Worm (Caenorhabditis elegans) whole organism, L2 larva: ENCODE data around the gene C45G9.15.

Experiments used
- C34F6.9 ChIP-seq: fragments of 150-350 bp; optimal IDR thresholded peaks from 2 replicates; lab custom pipeline; 2014; ENCODE audit warnings: missing biosample characterization, missing genetic modification characterization
- F13H6.1 ChIP-seq: sonication (generic microtip); optimal IDR thresholded peaks from 2 replicates; lab custom pipeline; 2016; ENCODE audit warnings: missing genetic modification characterization, missing compliant biosample characterization
- R02D3.7 ChIP-seq: fragments of 150-350 bp; optimal IDR thresholded peaks from 2 replicates; lab custom pipeline; 2014; ENCODE audit warnings: missing biosample characterization, missing genetic modification characterization
- Y55F3AM.14 ChIP-seq: fragments of 200-800 bp; sonication (Bioruptor generic); optimal IDR thresholded peaks from 2 replicates; lab custom pipeline; 2018; ENCODE audit warnings: mild to moderate bottlenecking, missing genetic modification characterization, missing compliant biosample characterization
- ZK546.5 ChIP-seq: sonication (generic microtip); optimal IDR thresholded peaks from 2 replicates; lab custom pipeline; 2017; ENCODE audit warnings: missing biosample characterization, missing genetic modification characterization
- alr-1 ChIP-seq: fragments of 150-350 bp; optimal IDR thresholded peaks from 2 replicates; lab custom pipeline; 2014; ENCODE audit warnings: missing biosample characterization, missing genetic modification characterization
- aly-2 ChIP-seq: fragments of 150-350 bp; optimal IDR thresholded peaks from 2 replicates; lab custom pipeline; 2014; ENCODE audit warnings: missing biosample characterization, missing genetic modification characterization
- ama-1 ChIP-seq: fragments of 150-350 bp; optimal IDR thresholded peaks from 2 replicates; lab custom pipeline; 2018; ENCODE audit warnings: inconsistent platforms
- blmp-1 ChIP-seq: sonication (generic microtip); optimal IDR thresholded peaks from 2 replicates; lab custom pipeline; 2017; ENCODE audit warnings: missing genetic modification characterization, mild to moderate bottlenecking, missing compliant biosample characterization, antibody characterized with exemption, moderate library complexity; ENCODE audit not compliant: insufficient read depth
- ceh-16 ChIP-seq: fragments of 150-350 bp; optimal IDR thresholded peaks from 2 replicates; lab custom pipeline; 2014; ENCODE audit warnings: missing biosample characterization, missing genetic modification characterization
- ceh-82 ChIP-seq: fragments of 150-350 bp; optimal IDR thresholded peaks from 2 replicates; lab custom pipeline; 2014; ENCODE audit warnings: missing biosample characterization, missing genetic modification characterization
- crh-2 ChIP-seq: sonication (generic microtip); optimal IDR thresholded peaks from 2 replicates; lab custom pipeline; 2017; ENCODE audit warnings: missing biosample characterization, missing genetic modification characterization
- dmd-4 ChIP-seq: sonication (generic microtip); optimal IDR thresholded peaks from 2 replicates; lab custom pipeline; 2017; ENCODE audit warnings: missing biosample characterization, missing genetic modification characterization
- egl-27 ChIP-seq: sonication (generic microtip); optimal IDR thresholded peaks from 3 replicates; lab custom pipeline; 2017; ENCODE audit warnings: missing biosample characterization, missing genetic modification reagents, missing genetic modification characterization
- elt-1 ChIP-seq: fragments of 150-350 bp; optimal IDR thresholded peaks from 2 replicates; lab custom pipeline; 2014; ENCODE audit warnings: missing biosample characterization, missing genetic modification characterization
- elt-3 ChIP-seq: sonication (generic microtip); optimal IDR thresholded peaks from 2 replicates; lab custom pipeline; 2017; ENCODE audit warnings: missing biosample characterization, missing genetic modification characterization
- fos-1 ChIP-seq: fragments of 150-350 bp; optimal IDR thresholded peaks from 2 replicates; lab custom pipeline; 2014; ENCODE audit warnings: missing biosample characterization, missing genetic modification characterization
- gmeb-1 ChIP-seq: fragments of 150-350 bp; optimal IDR thresholded peaks from 2 replicates; lab custom pipeline; 2014; ENCODE audit warnings: missing biosample characterization, missing genetic modification characterization
- lin-11 ChIP-seq: fragments of 150-350 bp; sonication (generic microtip); optimal IDR thresholded peaks from 2 replicates; lab custom pipeline; 2014; ENCODE audit warnings: missing biosample characterization, missing genetic modification characterization, inconsistent platforms, mixed read lengths
- lin-13 ChIP-seq: fragments of 150-350 bp; optimal IDR thresholded peaks from 2 replicates; lab custom pipeline; 2014; ENCODE audit warnings: missing biosample characterization, missing genetic modification reagents, missing genetic modification characterization
- lin-39 ChIP-seq: fragments of 150-350 bp; optimal IDR thresholded peaks from 2 replicates; lab custom pipeline; 2014; ENCODE audit warnings: missing biosample characterization, missing genetic modification reagents, missing genetic modification characterization
- lsy-2 ChIP-seq, 2 experiments: fragments of 150-350 bp in 1 of 2; sonication (generic microtip) in 1 of 2; optimal IDR thresholded peaks; 2 replicates each; lab custom pipeline; 2014 to 2017; ENCODE audit warnings: missing biosample characterization in 2 of 2, missing genetic modification characterization in 2 of 2
- mab-5 ChIP-seq: fragments of 150-350 bp; optimal IDR thresholded peaks from 2 replicates; lab custom pipeline; 2014; ENCODE audit warnings: missing biosample characterization, missing genetic modification characterization
- mbf-1 ChIP-seq: sonication (generic microtip); optimal IDR thresholded peaks from 2 replicates; lab custom pipeline; 2017; ENCODE audit warnings: missing biosample characterization, missing genetic modification characterization
- mdl-1 ChIP-seq, 2 experiments: fragments of 150-350 bp in 1 of 2; sonication (generic microtip) in 1 of 2; optimal IDR thresholded peaks; 2 replicates each; lab custom pipeline; 2017; ENCODE audit warnings: missing biosample characterization in 2 of 2, missing genetic modification characterization in 2 of 2
- nhr-10 ChIP-seq: sonication (generic microtip); optimal IDR thresholded peaks from 2 replicates; lab custom pipeline; 2017; ENCODE audit warnings: missing biosample characterization, missing genetic modification characterization
- nhr-11 ChIP-seq: fragments of 150-350 bp; optimal IDR thresholded peaks from 2 replicates; lab custom pipeline; 2014; ENCODE audit warnings: missing biosample characterization, missing genetic modification characterization
- nhr-12 ChIP-seq: fragments of 150-350 bp; optimal IDR thresholded peaks from 2 replicates; lab custom pipeline; 2014; ENCODE audit warnings: missing biosample characterization, missing genetic modification characterization
- nhr-129 ChIP-seq: fragments of 150-350 bp; optimal IDR thresholded peaks from 2 replicates; lab custom pipeline; 2014; ENCODE audit warnings: missing biosample characterization, missing genetic modification characterization
- nhr-21 ChIP-seq: fragments of 150-350 bp; optimal IDR thresholded peaks from 2 replicates; lab custom pipeline; 2014; ENCODE audit warnings: missing biosample characterization, missing genetic modification characterization
- nhr-23 ChIP-seq: fragments of 150-350 bp; optimal IDR thresholded peaks from 2 replicates; lab custom pipeline; 2014; ENCODE audit warnings: missing biosample characterization, missing genetic modification reagents, missing genetic modification characterization
- nhr-237 ChIP-seq: fragments of 150-350 bp; optimal IDR thresholded peaks from 2 replicates; lab custom pipeline; 2014; ENCODE audit warnings: missing biosample characterization, missing genetic modification characterization
- nhr-25 ChIP-seq: fragments of 150-350 bp; sonication (generic microtip); optimal IDR thresholded peaks from 3 replicates; lab custom pipeline; 2014; ENCODE audit warnings: missing biosample characterization, missing genetic modification characterization
- nhr-77 ChIP-seq: fragments of 150-350 bp; optimal IDR thresholded peaks from 2 replicates; lab custom pipeline; 2014; ENCODE audit warnings: missing biosample characterization, missing genetic modification characterization
- peb-1 ChIP-seq: fragments of 150-350 bp; optimal IDR thresholded peaks from 2 replicates; lab custom pipeline; 2014; ENCODE audit warnings: missing biosample characterization, missing genetic modification characterization
- sem-4 ChIP-seq: fragments of 150-350 bp; optimal IDR thresholded peaks from 2 replicates; lab custom pipeline; 2014; ENCODE audit warnings: missing biosample characterization, missing genetic modification reagents, missing genetic modification characterization
- skn-1 ChIP-seq: sonication (generic microtip); optimal IDR thresholded peaks from 2 replicates; lab custom pipeline; 2017; ENCODE audit warnings: missing biosample characterization, missing genetic modification characterization
- sma-3 ChIP-seq: sonication (generic microtip); optimal IDR thresholded peaks from 2 replicates; lab custom pipeline; 2016; ENCODE audit warnings: missing genetic modification reagents, missing genetic modification characterization, missing compliant biosample characterization
- sma-9 ChIP-seq, 2 experiments: fragments of 150-350 bp in 1 of 2; sonication (generic microtip) in 1 of 2; optimal IDR thresholded peaks; 2 replicates each; lab custom pipeline; 2014 to 2016; ENCODE audit warnings: missing genetic modification characterization in 2 of 2, mild to moderate bottlenecking in 1 of 2, missing biosample characterization in 1 of 2, missing compliant biosample characterization in 1 of 2, missing genetic modification reagents in 1 of 2, moderate library complexity in 1 of 2
- snpc-4 ChIP-seq: fragments of 150-350 bp; optimal IDR thresholded peaks from 2 replicates; lab custom pipeline; 2014; ENCODE audit warnings: missing biosample characterization, missing genetic modification characterization
- unc-39 ChIP-seq: fragments of 150-350 bp; optimal IDR thresholded peaks from 2 replicates; lab custom pipeline; 2014; ENCODE audit warnings: missing biosample characterization, missing genetic modification characterization
- unc-55 ChIP-seq: fragments of 150-350 bp; sonication (generic microtip); optimal IDR thresholded peaks from 3 replicates; lab custom pipeline; 2014; ENCODE audit warnings: missing biosample characterization, missing genetic modification reagents, missing genetic modification characterization
- unc-62 ChIP-seq: fragments of 150-350 bp; optimal IDR thresholded peaks from 2 replicates; lab custom pipeline; 2014; ENCODE audit warnings: missing biosample characterization, missing genetic modification reagents, missing genetic modification characterization
- zag-1 ChIP-seq: fragments of 150-350 bp; optimal IDR thresholded peaks from 2 replicates; lab custom pipeline; 2014; ENCODE audit warnings: missing biosample characterization, missing genetic modification characterization
- ztf-1 ChIP-seq: fragments of 200-800 bp; sonication (Bioruptor generic); conservative IDR thresholded peaks from 2 replicates; pipeline ENCODE4 v1.3.6; 2022; ENCODE audit warnings: missing genetic modification characterization, missing compliant biosample characterization
- ztf-11 ChIP-seq: sonication (generic microtip); optimal IDR thresholded peaks from 2 replicates; lab custom pipeline; 2017; ENCODE audit warnings: missing biosample characterization, missing genetic modification characterization
- ztf-4 ChIP-seq: fragments of 150-350 bp; optimal IDR thresholded peaks from 2 replicates; lab custom pipeline; 2014; ENCODE audit warnings: missing biosample characterization, missing genetic modification characterization

The C45G9.15 gene

ce11 chrIII:5030629-5031028, 21.2 kb downstream of the C45G9.15 start, which contains the start of gene klp-6:
Gene klp-6, plus strand, starts transcription at chrIII:5030929.
- TF ChIP-seq nhr-129 (no peak), nhr-23 (no peak), nhr-11 (tag; lab: Kevin White, UChicago) (no peak), ama-1 (lab: Kevin White, UChicago) (no peak)

ce11 chrIII:5027219-5027618, 24.6 kb downstream of the C45G9.15 start:
- TF ChIP-seq nhr-11 (tag; lab: Kevin White, UChicago) (no peak), nhr-25 (tag; lab: Kevin White, UChicago) (peak; percentile 14)

- no peak for TF ChIP-seq C34F6.9 (tag; lab: Kevin White, UChicago)
- TF ChIP-seq alr-1 (tag; lab: Kevin White, UChicago): no peak
- TF ChIP-seq nhr-10 (tag; lab: Kevin White, UChicago): no peak
- TF ChIP-seq nhr-25 (tag; lab: Kevin White, UChicago): no peak
- no peak for TF ChIP-seq unc-39 (tag; lab: Kevin White, UChicago)
- TF ChIP-seq aly-2: no peak
These were observed 25.5 kb downstream of the C45G9.15 start for ce11 chrIII:5026366-5026765.

- no peak for TF ChIP-seq elt-1 (tag; lab: Kevin White, UChicago)
- no peak for TF ChIP-seq unc-62 (GFP tag; lab: Kevin White, UChicago)
- TF ChIP-seq sma-9 (GFP tag; optimal IDR thresholded peaks at IDR 0.05; lab: Kevin White, UChicago): no peak
- TF ChIP-seq sma-9 (tag; optimal IDR thresholded peaks at IDR 0.05; lab: Kevin White, UChicago): no peak
- TF ChIP-seq sem-4 (tag; lab: Kevin White, UChicago): peak; percentile 47
- no peak for TF ChIP-seq lin-39
- TF ChIP-seq blmp-1 (tag; lab: Kevin White, UChicago): no peak
- TF ChIP-seq ztf-1: peak; percentile 93
- TF ChIP-seq snpc-4 (tag; lab: Kevin White, UChicago): no peak
- TF ChIP-seq C34F6.9 (tag; lab: Kevin White, UChicago): peak; percentile 25
- no peak for TF ChIP-seq nhr-23
- no peak for TF ChIP-seq ceh-16
- TF ChIP-seq nhr-237 (tag; lab: Kevin White, UChicago): no peak
- TF ChIP-seq dmd-4: no peak
- TF ChIP-seq mdl-1 (tag; optimal IDR thresholded peaks at IDR 0.05; lab: Kevin White, UChicago): no peak
- TF ChIP-seq mbf-1 (tag; lab: Kevin White, UChicago): no peak
- TF ChIP-seq nhr-77 (tag; lab: Kevin White, UChicago): no peak
- no peak for TF ChIP-seq nhr-11 (tag; lab: Kevin White, UChicago)
- TF ChIP-seq ztf-4 (tag; lab: Kevin White, UChicago): peak; percentile 79
- no peak for TF ChIP-seq zag-1 (tag; lab: Kevin White, UChicago)
- TF ChIP-seq nhr-12 (tag; lab: Kevin White, UChicago): no peak
- no peak for TF ChIP-seq nhr-10 (tag; lab: Kevin White, UChicago)
- TF ChIP-seq unc-55 (GFP tag; lab: Kevin White, UChicago): no peak
- peak; percentile 7 for TF ChIP-seq Y55F3AM.14 (GFP tag; lab: Kevin White, UChicago)
- no peak for TF ChIP-seq ZK546.5 (tag; lab: Kevin White, UChicago)
- TF ChIP-seq lin-13 (GFP tag; lab: Kevin White, UChicago): peak; percentile 19
- TF ChIP-seq fos-1 (tag; lab: Kevin White, UChicago): no peak
- no peak for TF ChIP-seq nhr-25 (tag; lab: Kevin White, UChicago)
- TF ChIP-seq R02D3.7 (tag; lab: Kevin White, UChicago): no peak
- no peak for TF ChIP-seq elt-3 (tag; lab: Kevin White, UChicago)
- TF ChIP-seq F13H6.1 (tag; lab: Kevin White, UChicago): peak; percentile 7
- no peak for TF ChIP-seq skn-1 (tag; lab: Kevin White, UChicago)
- TF ChIP-seq egl-27 (tag; lab: Kevin White, UChicago): no peak
- TF ChIP-seq alr-1 (tag; lab: Kevin White, UChicago): no peak
- TF ChIP-seq peb-1 (tag; lab: Kevin White, UChicago): no peak
- TF ChIP-seq gmeb-1 (tag; lab: Kevin White, UChicago): peak; percentile 28
- TF ChIP-seq ama-1 (lab: Kevin White, UChicago): peak; percentile 83
- no peak for TF ChIP-seq ztf-11 (tag; lab: Kevin White, UChicago)
- peak; percentile 44 for TF ChIP-seq sma-3 (GFP tag; lab: Kevin White, UChicago)
- peak; percentile 2 for TF ChIP-seq nhr-21 (tag; lab: Kevin White, UChicago)
- no peak for TF ChIP-seq lin-11 (tag; lab: Kevin White, UChicago)
- TF ChIP-seq mab-5: no peak
- TF ChIP-seq lsy-2 (tag; optimal IDR thresholded peaks at IDR 0.05; lab: Kevin White, UChicago): peak in 1 of 2 experiments; percentile 60
- TF ChIP-seq nhr-129: no peak
- no peak for TF ChIP-seq ceh-82 (tag; lab: Kevin White, UChicago)
- TF ChIP-seq unc-39 (tag; lab: Kevin White, UChicago): no peak
- TF ChIP-seq crh-2: peak; percentile 26
These were observed 26.7 kb downstream of the C45G9.15 start for ce11 chrIII:5025136-5025629.
